Fruit fly (Drosophila melanogaster): ENCODE results near the gene CG32643.

The CG32643 gene

DNA sequence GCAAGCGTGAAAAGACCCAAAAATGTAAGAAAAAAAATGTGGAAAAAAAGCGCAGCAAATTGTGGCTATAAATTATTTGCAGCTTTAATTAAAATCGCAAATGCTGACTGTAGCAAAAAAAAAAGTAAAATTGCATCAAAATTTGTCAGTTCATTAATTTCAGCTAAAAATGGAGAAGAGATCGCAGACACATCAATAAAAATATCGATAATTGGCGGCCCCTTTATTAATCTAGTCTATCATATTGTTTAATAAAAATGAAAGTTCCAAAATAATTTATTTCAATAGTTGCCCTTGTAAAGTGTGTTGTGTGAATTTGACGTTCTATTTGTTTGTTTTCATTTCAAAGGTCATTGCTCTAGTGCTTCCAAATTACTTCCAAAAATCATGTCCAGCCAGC, at the start of gene CG32643:
TSS of gene CG32643 (plus strand) at position 301 of the 400 bp plus-strand sequence.
- TF ChIP-seq rn (GFP tag; IDR thresholded peaks at IDR 0.05) (no peak), CG17806 (tag; optimal IDR thresholded peaks at IDR 0.05) (no peak), CG15710 (tag; optimal IDR thresholded peaks at IDR 0.05) (no peak), D1 (tag; optimal IDR thresholded peaks at IDR 0.05) (no peak)

DNA sequence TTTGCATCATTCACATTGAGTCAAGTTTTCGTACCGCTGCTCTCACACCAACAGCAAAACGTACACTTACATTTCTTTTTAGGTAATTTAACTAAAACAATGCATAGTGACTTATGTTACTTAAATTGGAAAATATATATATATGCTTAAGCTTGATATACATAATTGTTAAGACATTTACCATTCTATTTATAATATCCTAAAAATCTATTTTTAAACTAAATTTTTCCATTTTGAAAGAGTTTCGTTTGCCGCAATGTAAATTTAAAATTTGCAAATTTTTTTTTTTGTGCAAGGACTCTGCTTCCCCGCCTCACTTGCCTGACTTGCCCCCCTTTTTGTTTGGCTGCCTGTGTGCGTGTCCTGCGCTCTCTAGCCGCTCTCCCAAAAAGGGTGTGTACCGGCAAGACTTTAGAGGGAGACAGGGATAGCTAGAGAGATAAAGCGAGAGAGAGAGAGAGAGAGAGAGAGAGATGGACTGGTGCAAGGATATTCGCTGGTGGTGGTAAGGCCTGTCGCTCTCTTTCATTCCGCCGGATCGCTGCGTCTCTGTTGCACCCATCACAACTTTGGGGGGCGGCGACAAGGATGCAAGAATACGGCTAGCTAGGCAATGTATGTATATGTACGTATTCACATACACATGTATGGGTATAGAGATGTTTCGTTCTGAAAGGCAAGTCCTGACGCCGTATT, 46.4 kb upstream of the CG32643 start:
- TF ChIP-seq CG15710 (tag; optimal IDR thresholded peaks at IDR 0.05), result peak; percentile 27
- TF ChIP-seq Ets98B (GFP tag; IDR thresholded peaks at IDR 0.05), result no peak
- TF ChIP-seq CG17806 (tag; optimal IDR thresholded peaks at IDR 0.05), result peak; percentile 18
- peak; percentile 54 for TF ChIP-seq CG8159 (tag; optimal IDR thresholded peaks at IDR 0.05)
- TF ChIP-seq CG9948 (tag; optimal IDR thresholded peaks at IDR 0.05), result peak; percentile 28

DNA sequence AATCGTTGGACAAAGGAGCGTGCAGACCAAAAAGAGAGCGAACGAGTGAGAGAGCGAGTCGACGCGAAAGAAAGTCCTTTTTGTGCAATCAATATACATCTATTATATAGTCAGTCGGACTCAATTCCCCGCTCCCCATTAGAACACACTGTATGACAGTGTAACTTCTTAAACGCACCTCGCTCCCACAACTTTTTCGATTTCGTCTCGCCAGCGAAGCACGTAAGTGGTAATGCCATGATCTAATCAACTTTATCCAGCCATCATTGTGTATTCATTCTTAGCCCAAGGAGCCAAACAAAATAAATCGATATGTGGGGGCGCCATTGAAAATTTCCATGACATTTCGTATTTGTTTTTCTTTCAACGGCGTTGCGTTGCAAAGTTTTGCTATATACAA, 45.3 kb upstream of the CG32643 start:
- TF ChIP-seq fd96Ca (GFP tag; IDR thresholded peaks at IDR 0.05) (no peak), CG34367 (tag; optimal IDR thresholded peaks at IDR 0.05) (no peak), D1 (tag; optimal IDR thresholded peaks at IDR 0.05) (no peak), CG13204 (GFP tag; optimal IDR thresholded peaks at IDR 0.05) (no peak), EcR (GFP tag; optimal IDR thresholded peaks at IDR 0.05) (no peak), CG10348 (GFP tag; IDR thresholded peaks at IDR 0.05) (no peak), Ets98B (GFP tag; IDR thresholded peaks at IDR 0.05) (no peak), CG12605 (GFP tag; IDR thresholded peaks at IDR 0.05) (no peak), Snoo (tag; optimal IDR thresholded peaks at IDR 0.05) (no peak), CG9948 (tag; optimal IDR thresholded peaks at IDR 0.05) (no peak), CG15710 (tag; optimal IDR thresholded peaks at IDR 0.05) (no peak), CG8159 (tag; optimal IDR thresholded peaks at IDR 0.05) (no peak), Pif1B (GFP tag; optimal IDR thresholded peaks at IDR 0.05) (no peak), gl (tag; optimal IDR thresholded peaks at IDR 0.05) (no peak), CG14655 (GFP tag; optimal IDR thresholded peaks at IDR 0.05) (no peak), CG8301 (tag; optimal IDR thresholded peaks at IDR 0.05) (no peak), CG17806 (tag; optimal IDR thresholded peaks at IDR 0.05) (no peak)

DNA sequence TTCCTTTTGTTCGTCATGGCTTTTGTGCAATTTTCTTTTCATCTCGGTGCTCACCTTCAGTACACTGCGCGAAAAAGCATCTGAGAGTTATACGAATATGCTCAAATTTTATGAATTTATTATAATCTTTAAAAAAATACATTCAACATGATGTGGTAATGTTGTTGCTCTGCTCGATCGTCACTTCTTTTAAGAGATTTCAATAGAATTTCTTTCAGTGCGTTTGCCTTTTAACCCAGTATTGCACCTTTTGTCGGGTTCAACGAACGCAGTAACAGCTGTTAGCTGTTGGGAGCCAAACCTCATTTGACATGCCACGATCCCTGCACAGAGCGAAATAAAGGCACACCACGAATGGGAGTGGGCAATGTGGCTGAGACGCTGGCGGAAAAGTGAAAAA, 44.4 kb upstream of the CG32643 start:
- TF ChIP-seq Snoo (tag; optimal IDR thresholded peaks at IDR 0.05) (peak; percentile 18), CG15710 (tag; optimal IDR thresholded peaks at IDR 0.05) (peak; percentile 42), EcR (GFP tag; optimal IDR thresholded peaks at IDR 0.05) (peak; percentile 46), CG14655 (GFP tag; optimal IDR thresholded peaks at IDR 0.05) (peak; percentile 23), CG32121 (GFP tag; IDR thresholded peaks at IDR 0.05) (no peak), CG4496 (GFP tag; IDR thresholded peaks at IDR 0.05) (no peak), CG8159 (tag; optimal IDR thresholded peaks at IDR 0.05) (peak; percentile 49)

DNA sequence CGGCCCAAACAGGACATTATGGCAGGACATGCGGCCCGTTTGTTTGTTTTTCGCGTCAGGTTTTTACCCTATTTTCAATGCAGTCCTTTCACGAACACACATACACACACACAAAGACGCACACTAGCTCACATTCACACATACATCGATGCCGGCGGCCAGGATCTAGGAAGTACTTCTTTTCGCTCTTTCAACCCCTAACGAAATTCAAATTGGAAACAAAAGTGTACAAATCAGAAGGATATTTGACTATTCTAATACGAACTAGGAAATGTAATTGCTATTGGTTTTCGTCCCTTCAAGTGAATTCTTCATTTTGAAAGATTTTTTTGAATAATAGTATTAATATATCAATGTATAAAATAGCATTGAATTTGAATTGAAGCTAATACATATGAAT, 43.9 kb upstream of the CG32643 start:
- TF ChIP-seq Ets98B (GFP tag; IDR thresholded peaks at IDR 0.05), result no peak
- TF ChIP-seq CG12605 (GFP tag; IDR thresholded peaks at IDR 0.05), result no peak
- TF ChIP-seq CG17806 (tag; optimal IDR thresholded peaks at IDR 0.05), result no peak
- no peak for TF ChIP-seq CG4496 (GFP tag; IDR thresholded peaks at IDR 0.05)
- no peak for TF ChIP-seq CG9948 (tag; optimal IDR thresholded peaks at IDR 0.05)
- no peak for TF ChIP-seq rn (GFP tag; IDR thresholded peaks at IDR 0.05)
- TF ChIP-seq Pif1B (GFP tag; optimal IDR thresholded peaks at IDR 0.05), result no peak
- no peak for TF ChIP-seq CG32121 (GFP tag; IDR thresholded peaks at IDR 0.05)
- TF ChIP-seq D1 (tag; optimal IDR thresholded peaks at IDR 0.05), result no peak
- no peak for TF ChIP-seq Pif1A (GFP tag; optimal IDR thresholded peaks at IDR 0.05)
- TF ChIP-seq CG8159 (tag; optimal IDR thresholded peaks at IDR 0.05), result no peak
- TF ChIP-seq CG10348 (GFP tag; IDR thresholded peaks at IDR 0.05), result no peak
- TF ChIP-seq CG15710 (tag; optimal IDR thresholded peaks at IDR 0.05), result no peak
- TF ChIP-seq EcR (GFP tag; optimal IDR thresholded peaks at IDR 0.05), result no peak
- no peak for TF ChIP-seq CG34367 (tag; optimal IDR thresholded peaks at IDR 0.05)

DNA sequence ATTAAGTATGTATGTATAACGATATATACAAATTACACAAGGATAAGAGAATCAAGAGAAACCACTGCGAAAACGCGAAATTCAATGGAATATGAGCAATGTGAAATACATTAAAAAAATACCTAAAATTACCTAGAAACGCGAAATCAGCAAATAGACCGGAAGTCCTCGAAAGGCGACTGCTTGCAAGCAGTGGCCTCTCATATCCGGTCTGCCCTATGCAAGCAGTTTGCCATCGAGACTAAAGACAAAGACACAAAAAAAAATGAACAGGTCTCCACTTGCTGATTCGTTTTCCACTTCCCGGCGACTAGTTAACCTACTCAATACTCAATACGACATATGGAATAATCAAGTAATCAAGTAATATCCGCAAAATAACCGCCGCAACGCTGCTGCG, 36.7 kb upstream of the CG32643 start:
- TF ChIP-seq gl (tag; optimal IDR thresholded peaks at IDR 0.05), result no peak
- no peak for TF ChIP-seq CG8159 (tag; optimal IDR thresholded peaks at IDR 0.05)
- no peak for TF ChIP-seq CG15710 (tag; optimal IDR thresholded peaks at IDR 0.05)
- no peak for TF ChIP-seq CG17806 (tag; optimal IDR thresholded peaks at IDR 0.05)

DNA sequence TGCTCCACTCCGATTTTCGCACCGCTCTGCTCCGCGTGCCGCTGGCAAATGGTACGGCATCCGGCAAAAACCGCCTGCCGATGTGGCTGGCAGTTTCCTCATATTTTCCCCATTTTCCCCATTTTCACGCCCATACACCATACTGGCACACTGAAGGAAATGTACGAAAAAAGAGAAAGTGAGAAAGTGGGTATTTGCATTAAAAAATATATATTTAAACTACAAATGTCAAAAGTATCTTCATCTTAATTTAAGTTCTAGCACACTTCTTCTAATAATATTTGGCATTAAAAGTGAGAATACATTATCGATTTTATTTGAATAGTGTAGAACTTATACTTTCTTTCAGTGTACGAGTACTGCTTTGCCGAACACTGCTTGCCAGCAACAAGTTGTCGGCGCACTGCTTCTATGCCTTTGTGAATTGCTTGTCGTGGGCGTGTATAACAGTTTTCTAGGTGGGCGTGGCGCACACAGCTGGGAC, 26.9 kb upstream of the CG32643 start, which contains the start of gene hec:
TSS of gene hec (minus strand) at position 51 of the 484 bp plus-strand sequence.
- TF ChIP-seq CG12605 (GFP tag; IDR thresholded peaks at IDR 0.05), result 0 out of 2 replicates have a peak, but pooled peaks have one; percentile 43
- TF ChIP-seq CG8301 (tag; optimal IDR thresholded peaks at IDR 0.05), result no peak
